Fruit fly (Drosophila melanogaster) whole organism, embryonic: ENCODE data around the gene scu.

Experiments used
- Antp ChIP-seq: fragments of 200-800 bp; sonication (Bioruptor generic); optimal IDR thresholded peaks from 3 replicates; lab custom pipeline; 2016; ENCODE audit warnings: missing biosample characterization, missing genetic modification characterization
- Asciz ChIP-seq: fragments of 200-800 bp; sonication (Bioruptor generic); optimal IDR thresholded peaks from 2 replicates; lab custom pipeline; 2017; ENCODE audit warnings: missing biosample characterization, mild to moderate bottlenecking, missing genetic modification characterization, missing genetic modification reagents
- CG10366 ChIP-seq: fragments of 200-800 bp; sonication (Bioruptor generic); IDR thresholded peaks from 2 replicates; pipeline ENCODE4 v1.3.6; 2022; ENCODE audit warnings: missing biosample characterization, missing genetic modification characterization
- CG11723 ChIP-seq: fragments of 200-800 bp; sonication (Bioruptor generic); optimal IDR thresholded peaks from 2 replicates; lab custom pipeline; 2017; ENCODE audit warnings: missing biosample characterization, mild to moderate bottlenecking, missing genetic modification characterization
- CG13424 ChIP-seq: fragments of 200-800 bp; sonication (Bioruptor generic); optimal IDR thresholded peaks from 2 replicates; lab custom pipeline; 2019; ENCODE audit warnings: missing biosample characterization, mild to moderate bottlenecking, missing genetic modification characterization, moderate library complexity
- CG14667 ChIP-seq: fragments of 200-800 bp; sonication (Bioruptor generic); IDR thresholded peaks from 2 replicates; pipeline ENCODE4 v1.3.6; 2022; ENCODE audit warnings: missing biosample characterization, missing genetic modification characterization
- CG15601 ChIP-seq: fragments of 200-800 bp; sonication (Bioruptor generic); optimal IDR thresholded peaks from 3 replicates; lab custom pipeline; 2019; ENCODE audit warnings: missing biosample characterization, mild to moderate bottlenecking, missing genetic modification characterization, moderate library complexity
- CG17829 ChIP-seq: fragments of 200-800 bp; optimal IDR thresholded peaks from 2 replicates; lab custom pipeline; 2019; ENCODE audit warnings: missing biosample characterization, mild to moderate bottlenecking, missing genetic modification characterization, moderate library complexity
- CG1832 ChIP-seq: fragments of 200-800 bp; sonication (Bioruptor generic); optimal IDR thresholded peaks from 2 replicates; lab custom pipeline; 2017; ENCODE audit warnings: missing biosample characterization, mild to moderate bottlenecking, missing genetic modification characterization, inconsistent platforms
- CG4730 ChIP-seq: fragments of 200-800 bp; sonication (Bioruptor generic); IDR thresholded peaks from 2 replicates; pipeline ENCODE4 v1.3.6; 2022; ENCODE audit warnings: missing biosample characterization, missing genetic modification characterization
- CG4854 ChIP-seq: fragments of 200-800 bp; sonication (Bioruptor generic); optimal IDR thresholded peaks from 2 replicates; lab custom pipeline; 2016; ENCODE audit warnings: missing biosample characterization, missing genetic modification characterization, inconsistent platforms
- CG5953 ChIP-seq: fragments of 200-800 bp; sonication (Bioruptor generic); IDR thresholded peaks from 2 replicates; pipeline ENCODE4 v1.3.6; 2022; ENCODE audit warnings: missing biosample characterization, missing genetic modification characterization
- CG6654 ChIP-seq: fragments of 200-800 bp; sonication (Bioruptor generic); optimal IDR thresholded peaks from 2 replicates; lab custom pipeline; 2017; ENCODE audit warnings: missing biosample characterization, mild to moderate bottlenecking, missing genetic modification characterization
- CG6765 ChIP-seq: fragments of 200-800 bp; sonication (Bioruptor generic); optimal IDR thresholded peaks from 3 replicates; lab custom pipeline; 2017; ENCODE audit warnings: missing biosample characterization, mild to moderate bottlenecking, missing genetic modification characterization
- CG7357 ChIP-seq: fragments of 200-800 bp; sonication (Bioruptor generic); IDR thresholded peaks from 3 replicates; pipeline ENCODE4 v1.3.6; 2022; ENCODE audit warnings: missing biosample characterization, missing genetic modification characterization
- CG8478 ChIP-seq: fragments of >200 bp; optimal IDR thresholded peaks from 2 replicates; lab custom pipeline; 2018
- CG8765 ChIP-seq: fragments of 200-800 bp; sonication (Bioruptor generic); IDR thresholded peaks from 2 replicates; pipeline ENCODE4 v1.3.6; 2022; ENCODE audit warnings: missing biosample characterization, missing genetic modification characterization
- CG9437 ChIP-seq: fragments of 200-800 bp; sonication (Bioruptor generic); optimal IDR thresholded peaks from 2 replicates; lab custom pipeline; 2018; ENCODE audit warnings: missing biosample characterization, mild to moderate bottlenecking, missing genetic modification characterization
- CHES-1-like ChIP-seq: fragments of 200-800 bp; sonication (Bioruptor generic); optimal IDR thresholded peaks from 2 replicates; lab custom pipeline; 2016; ENCODE audit warnings: missing biosample characterization, missing genetic modification characterization
- D ChIP-seq, 2 experiments: fragments of 200-800 bp in 1 of 2; fragments of >200 bp in 1 of 2; sonication (Bioruptor generic) in 1 of 2; optimal IDR thresholded peaks; 2 replicates in 1 of 2; 3 replicates in 1 of 2; lab custom pipeline; 2017; ENCODE audit warnings: mild to moderate bottlenecking in 1 of 2, missing biosample characterization in 1 of 2, missing genetic modification characterization in 1 of 2, missing genetic modification reagents in 1 of 2
- Elba2 ChIP-seq: fragments of 200-800 bp; sonication (Bioruptor generic); optimal IDR thresholded peaks from 3 replicates; lab custom pipeline; 2016; ENCODE audit warnings: missing biosample characterization, missing genetic modification characterization
- Gsc ChIP-seq: fragments of 200-800 bp; sonication (Bioruptor generic); IDR thresholded peaks from 2 replicates; pipeline ENCODE4 v1.3.6; 2022; ENCODE audit warnings: missing biosample characterization, missing genetic modification characterization
- Hand ChIP-seq: fragments of 200-800 bp; sonication (Bioruptor generic); optimal IDR thresholded peaks from 2 replicates; lab custom pipeline; 2017; ENCODE audit warnings: mild to moderate bottlenecking, missing biosample characterization, missing genetic modification reagents, missing genetic modification characterization
- Mes4 ChIP-seq: fragments of 200-800 bp; sonication (Bioruptor generic); optimal IDR thresholded peaks from 2 replicates; lab custom pipeline; 2016; ENCODE audit warnings: missing biosample characterization, missing genetic modification characterization
- NFAT ChIP-seq: fragments of 200-800 bp; sonication (Bioruptor generic); IDR thresholded peaks from 2 replicates; pipeline ENCODE4 v1.3.6; 2022; ENCODE audit warnings: missing biosample characterization, missing genetic modification characterization
- Nf-YC ChIP-seq: fragments of 200-800 bp; optimal IDR thresholded peaks from 3 replicates; lab custom pipeline; 2019; ENCODE audit warnings: missing biosample characterization, mild to moderate bottlenecking, missing genetic modification characterization, moderate library complexity
- Pdp1 ChIP-seq, 2 experiments: fragments of 200-800 bp; sonication (Bioruptor generic); optimal IDR thresholded peaks; 3 replicates each; lab custom pipeline; 2016; ENCODE audit warnings: missing biosample characterization in 2 of 2, missing genetic modification characterization in 2 of 2, mild to moderate bottlenecking in 1 of 2, moderate library complexity in 1 of 2
- Rx ChIP-seq: fragments of 200-800 bp; sonication (Bioruptor generic); IDR thresholded peaks from 2 replicates; pipeline ENCODE4 v1.3.6; 2022; ENCODE audit warnings: missing biosample characterization, missing genetic modification characterization
- YL-1 ChIP-seq: fragments of 200-800 bp; sonication (Bioruptor generic); optimal IDR thresholded peaks from 3 replicates; lab custom pipeline; 2017; ENCODE audit warnings: missing biosample characterization, mild to moderate bottlenecking, missing genetic modification characterization
- abd-A ChIP-seq: fragments of 200-800 bp; sonication (Bioruptor generic); optimal IDR thresholded peaks from 3 replicates; lab custom pipeline; 2019; ENCODE audit warnings: missing biosample characterization, mild to moderate bottlenecking, missing genetic modification characterization, moderate library complexity
- ac ChIP-seq: fragments of 200-800 bp; sonication (Bioruptor generic); optimal IDR thresholded peaks from 3 replicates; lab custom pipeline; 2017; ENCODE audit warnings: missing biosample characterization, mild to moderate bottlenecking, missing genetic modification characterization
- ap ChIP-seq: fragments of 200-800 bp; sonication (Bioruptor generic); IDR thresholded peaks from 2 replicates; pipeline ENCODE4 v1.3.6; 2022; ENCODE audit warnings: missing biosample characterization, missing genetic modification characterization
- ash1 ChIP-seq: fragments of 200-800 bp; sonication (Bioruptor generic); optimal IDR thresholded peaks from 2 replicates; lab custom pipeline; 2018; ENCODE audit warnings: missing biosample characterization, mild to moderate bottlenecking, missing genetic modification characterization
- ato ChIP-seq: fragments of 200-800 bp; sonication (Bioruptor generic); IDR thresholded peaks from 2 replicates; pipeline ENCODE4 v1.3.6; 2022; ENCODE audit warnings: missing biosample characterization, missing genetic modification characterization; ENCODE audit not compliant: partially characterized antibody
- caup ChIP-seq: fragments of 200-800 bp; sonication (Bioruptor generic); optimal IDR thresholded peaks from 3 replicates; lab custom pipeline; 2017; ENCODE audit warnings: missing biosample characterization, mild to moderate bottlenecking, missing genetic modification characterization, moderate library complexity; ENCODE audit not compliant: severe bottlenecking
- cg ChIP-seq: fragments of 200-800 bp; sonication (Bioruptor generic); optimal IDR thresholded peaks from 3 replicates; lab custom pipeline; 2019; ENCODE audit warnings: missing biosample characterization, mild to moderate bottlenecking, missing genetic modification characterization, moderate library complexity
- cwo ChIP-seq: fragments of 200-800 bp; sonication (Bioruptor generic); optimal IDR thresholded peaks from 3 replicates; lab custom pipeline; 2017; ENCODE audit warnings: missing biosample characterization, missing genetic modification characterization, mild to moderate bottlenecking, moderate library complexity, missing genetic modification reagents
- fd102C ChIP-seq: fragments of 200-800 bp; sonication (Bioruptor generic); optimal IDR thresholded peaks from 2 replicates; lab custom pipeline; 2018; ENCODE audit warnings: missing biosample characterization, mild to moderate bottlenecking, missing genetic modification characterization, moderate library complexity
- fd64A ChIP-seq: fragments of 200-800 bp; sonication (Bioruptor generic); optimal IDR thresholded peaks from 3 replicates; lab custom pipeline; 2018; ENCODE audit warnings: missing biosample characterization, mild to moderate bottlenecking, missing genetic modification characterization
- ftz-f1 ChIP-seq: fragments of 200-800 bp; sonication (Bioruptor generic); optimal IDR thresholded peaks from 2 replicates; lab custom pipeline; 2016; ENCODE audit warnings: missing biosample characterization, missing genetic modification characterization
- hkb ChIP-seq, 2 experiments: fragments of 200-800 bp in 1 of 2; fragments of >200 bp in 1 of 2; sonication (Bioruptor generic) in 1 of 2; IDR thresholded peaks in 1 of 2; optimal IDR thresholded peaks in 1 of 2; 2 replicates each; pipeline versions ENCODE4 v1.3.6 to Lab custom; 2017 to 2022; ENCODE audit warnings: missing biosample characterization in 1 of 2, missing genetic modification characterization in 1 of 2
- lola ChIP-seq, 3 experiments: fragments of >200 bp in 2 of 3; fragments of 200-800 bp in 1 of 3; sonication (Bioruptor generic) in 1 of 3; optimal IDR thresholded peaks; 2 replicates each; lab custom pipeline; 2017 to 2019; ENCODE audit warnings: missing biosample characterization in 3 of 3, missing genetic modification characterization in 3 of 3, mild to moderate bottlenecking in 1 of 3, moderate library complexity in 1 of 3
- luna ChIP-seq: fragments of 200-800 bp; sonication (Bioruptor generic); optimal IDR thresholded peaks from 2 replicates; lab custom pipeline; 2016; ENCODE audit warnings: missing biosample characterization, missing genetic modification characterization
- phol ChIP-seq: fragments of 200-800 bp; sonication (Bioruptor generic); optimal IDR thresholded peaks from 3 replicates; lab custom pipeline; 2018; ENCODE audit warnings: missing biosample characterization, mild to moderate bottlenecking, missing genetic modification characterization, moderate library complexity
- ro ChIP-seq: fragments of 200-800 bp; sonication (Bioruptor generic); IDR thresholded peaks from 2 replicates; pipeline ENCODE4 v1.3.6; 2022; ENCODE audit warnings: missing biosample characterization, missing genetic modification characterization
- row ChIP-seq: fragments of 200-800 bp; sonication (Bioruptor generic); IDR thresholded peaks from 3 replicates; pipeline ENCODE4 v1.3.6; 2022; ENCODE audit warnings: missing biosample characterization, missing genetic modification characterization
- sna ChIP-seq: fragments of 200-800 bp; sonication (Bioruptor generic); IDR thresholded peaks from 2 replicates; pipeline ENCODE4 v1.3.6; 2022; ENCODE audit warnings: missing biosample characterization, missing genetic modification characterization; ENCODE audit not compliant: partially characterized antibody
- stc ChIP-seq: fragments of 200-800 bp; sonication (Bioruptor generic); IDR thresholded peaks from 2 replicates; pipeline ENCODE4 v1.3.6; 2022; ENCODE audit warnings: missing biosample characterization, missing genetic modification characterization
- wdn ChIP-seq: fragments of 200-800 bp; sonication (Bioruptor generic); IDR thresholded peaks from 2 replicates; pipeline ENCODE4 v1.3.6; 2022; ENCODE audit warnings: missing biosample characterization, missing genetic modification characterization
- wek ChIP-seq: fragments of 200-800 bp; sonication (Bioruptor generic); optimal IDR thresholded peaks from 3 replicates; lab custom pipeline; 2018; ENCODE audit warnings: missing biosample characterization, mild to moderate bottlenecking, missing genetic modification characterization, moderate library complexity

The scu gene

dm6 chrX:18125520-18125919, 34.5 kb downstream of the scu start (continued):
- no peak for TF ChIP-seq abd-A (tag; lab: Kevin White, UChicago)
- no peak for TF ChIP-seq ac (GFP tag; lab: Kevin White, UChicago)
- TF ChIP-seq fd64A (GFP tag; lab: Kevin White, UChicago) = no peak
- TF ChIP-seq CG4854 (GFP tag; lab: Kevin White, UChicago) = no peak
- peak; percentile 31 for TF ChIP-seq CG13424 (tag; lab: Kevin White, UChicago)
- TF ChIP-seq CG8765 (GFP tag; lab: Robert Waterston, UW) = no peak
- TF ChIP-seq Elba2 (GFP tag; lab: Kevin White, UChicago) = no peak
- TF ChIP-seq luna (GFP tag; lab: Kevin White, UChicago) = no peak
- no peak for TF ChIP-seq lola (GFP tag; optimal IDR thresholded peaks at IDR 0.05; lab: Kevin White, UChicago)
- TF ChIP-seq stc (GFP tag; lab: Robert Waterston, UW) = no peak
- no peak for TF ChIP-seq CHES-1-like
- no peak for TF ChIP-seq CG1832 (GFP tag; lab: Kevin White, UChicago)
- no peak for TF ChIP-seq Pdp1 (GFP tag; optimal IDR thresholded peaks at IDR 0.05; lab: Kevin White, UChicago)
- TF ChIP-seq Nf-YC = peak; percentile 2
- TF ChIP-seq CG4730 (GFP tag; lab: Robert Waterston, UW) = no peak
- no peak for TF ChIP-seq CG15601 (tag; lab: Kevin White, UChicago)
- TF ChIP-seq cwo = peak; percentile 33
- TF ChIP-seq wdn (GFP tag; lab: Robert Waterston, UW) = no peak
- no peak for TF ChIP-seq CG8478
- no peak for TF ChIP-seq ash1 (GFP tag; lab: Kevin White, UChicago)
- TF ChIP-seq YL-1 (GFP tag; lab: Kevin White, UChicago) = no peak
- no peak for TF ChIP-seq ap (GFP tag; lab: Robert Waterston, UW)
- 0 out of 3 replicates have a peak, but pooled peaks have one; percentile 10 for TF ChIP-seq CG7357 (GFP tag; lab: Robert Waterston, UW)
- TF ChIP-seq hkb (optimal IDR thresholded peaks at IDR 0.05; lab: Kevin White, UChicago) = no peak
- no peak for TF ChIP-seq hkb (GFP tag; IDR thresholded peaks at IDR 0.05; lab: Robert Waterston, UW)
- no peak for TF ChIP-seq ftz-f1 (GFP tag; lab: Kevin White, UChicago)
- TF ChIP-seq fd102C (GFP tag; lab: Kevin White, UChicago) = no peak
- no peak for TF ChIP-seq CG6654
- no peak for TF ChIP-seq wek
- no peak for TF ChIP-seq Mes4
- no peak for TF ChIP-seq Rx (GFP tag; lab: Robert Waterston, UW)
- TF ChIP-seq Gsc = no peak
- no peak for TF ChIP-seq ato (GFP tag; lab: Robert Waterston, UW)
- no peak for TF ChIP-seq NFAT (GFP tag; lab: Robert Waterston, UW)
- TF ChIP-seq CG11723 (GFP tag; lab: Kevin White, UChicago) = no peak
- no peak for TF ChIP-seq Asciz
- no peak for TF ChIP-seq Antp (GFP tag; lab: Kevin White, UChicago)
- peak; percentile 34; the same call in 1 of the 3 replicates for TF ChIP-seq row (GFP tag; lab: Robert Waterston, UW)
- no peak for TF ChIP-seq cg
- no peak for TF ChIP-seq CG17829 (tag; lab: Kevin White, UChicago)
- TF ChIP-seq CG5953 (GFP tag; lab: Robert Waterston, UW) = no peak
- peak; percentile 14 for TF ChIP-seq CG6765
- TF ChIP-seq phol (tag; lab: Kevin White, UChicago) = peak; percentile 31
- peak; percentile 60 for TF ChIP-seq Hand (GFP tag; lab: Kevin White, UChicago)
- TF ChIP-seq sna (GFP tag; lab: Robert Waterston, UW) = no peak
- TF ChIP-seq CG9437 (GFP tag; lab: Kevin White, UChicago) = peak; percentile 3
- TF ChIP-seq CG10366 (GFP tag; lab: Robert Waterston, UW) = no peak
- TF ChIP-seq D (optimal IDR thresholded peaks at IDR 0.05; lab: Kevin White, UChicago) = no peak
- no peak for TF ChIP-seq D (GFP tag; optimal IDR thresholded peaks at IDR 0.05; lab: Kevin White, UChicago)
- TF ChIP-seq caup = peak; percentile 35
- TF ChIP-seq ro (GFP tag; lab: Robert Waterston, UW) = no peak
- no peak for TF ChIP-seq CG14667 (GFP tag; lab: Robert Waterston, UW)
